Fruit fly (Drosophila melanogaster) whole organism: ENCODE results near the gene CG11837.

ENCODE experiments used
- Dll ChIP-seq: fragments of >200 bp; optimal IDR thresholded peaks from 2 replicates; lab custom pipeline; 2017
- pan ChIP-seq: fragments of >200 bp; optimal IDR thresholded peaks from 2 replicates; lab custom pipeline; 2017
- psq ChIP-seq: fragments of >200 bp; optimal IDR thresholded peaks from 2 replicates; lab custom pipeline; 2017
- usp ChIP-seq: fragments of >200 bp; optimal IDR thresholded peaks from 2 replicates; lab custom pipeline; 2017; ENCODE audit warnings: missing biosample characterization, missing genetic modification characterization, mixed read lengths

DNA sequence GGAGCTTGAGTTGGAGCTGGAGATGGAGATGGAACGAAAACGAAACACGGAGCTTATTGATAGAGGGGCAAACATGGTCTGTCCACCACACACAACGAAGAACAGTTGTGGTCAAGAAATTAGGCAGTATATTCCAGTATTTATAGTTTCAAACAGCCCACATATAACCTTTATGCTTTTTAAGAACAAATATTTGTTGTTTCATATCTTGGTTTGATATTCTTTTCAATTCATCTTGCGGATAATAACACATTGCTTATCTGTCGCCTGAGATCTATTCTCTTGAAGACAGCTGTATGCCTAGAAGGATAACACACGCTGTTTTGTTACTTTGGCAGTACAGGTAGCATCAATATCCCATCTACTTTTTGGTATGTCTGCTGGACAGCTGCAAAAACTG lies 23.5 kb downstream of the CG11837 start:
- TF ChIP-seq Dll (lab: Kevin White, UChicago) (no peak), usp (no peak), psq (lab: Kevin White, UChicago) (no peak), pan (lab: Kevin White, UChicago) (no peak)
